Worm (Caenorhabditis elegans) whole organism, L2 larva: ENCODE data around the gene srbc-21.

Experiments
- C34F6.9 ChIP-seq: fragments of 150-350 bp; optimal IDR thresholded peaks from 2 replicates; lab custom pipeline; 2014; ENCODE audit warnings: missing biosample characterization, missing genetic modification characterization
- F13H6.1 ChIP-seq: sonication (generic microtip); optimal IDR thresholded peaks from 2 replicates; lab custom pipeline; 2016; ENCODE audit warnings: missing genetic modification characterization, missing compliant biosample characterization
- R02D3.7 ChIP-seq: fragments of 150-350 bp; optimal IDR thresholded peaks from 2 replicates; lab custom pipeline; 2014; ENCODE audit warnings: missing biosample characterization, missing genetic modification characterization
- Y55F3AM.14 ChIP-seq: fragments of 200-800 bp; sonication (Bioruptor generic); optimal IDR thresholded peaks from 2 replicates; lab custom pipeline; 2018; ENCODE audit warnings: mild to moderate bottlenecking, missing genetic modification characterization, missing compliant biosample characterization
- ZK546.5 ChIP-seq: sonication (generic microtip); optimal IDR thresholded peaks from 2 replicates; lab custom pipeline; 2017; ENCODE audit warnings: missing biosample characterization, missing genetic modification characterization
- alr-1 ChIP-seq: fragments of 150-350 bp; optimal IDR thresholded peaks from 2 replicates; lab custom pipeline; 2014; ENCODE audit warnings: missing biosample characterization, missing genetic modification characterization
- blmp-1 ChIP-seq: sonication (generic microtip); optimal IDR thresholded peaks from 2 replicates; lab custom pipeline; 2017; ENCODE audit warnings: missing genetic modification characterization, mild to moderate bottlenecking, missing compliant biosample characterization, antibody characterized with exemption, moderate library complexity; ENCODE audit not compliant: insufficient read depth
- ceh-16 ChIP-seq: fragments of 150-350 bp; optimal IDR thresholded peaks from 2 replicates; lab custom pipeline; 2014; ENCODE audit warnings: missing biosample characterization, missing genetic modification characterization
- crh-2 ChIP-seq: sonication (generic microtip); optimal IDR thresholded peaks from 2 replicates; lab custom pipeline; 2017; ENCODE audit warnings: missing biosample characterization, missing genetic modification characterization
- dmd-4 ChIP-seq: sonication (generic microtip); optimal IDR thresholded peaks from 2 replicates; lab custom pipeline; 2017; ENCODE audit warnings: missing biosample characterization, missing genetic modification characterization
- egl-27 ChIP-seq: sonication (generic microtip); optimal IDR thresholded peaks from 3 replicates; lab custom pipeline; 2017; ENCODE audit warnings: missing biosample characterization, missing genetic modification reagents, missing genetic modification characterization
- elt-1 ChIP-seq: fragments of 150-350 bp; optimal IDR thresholded peaks from 2 replicates; lab custom pipeline; 2014; ENCODE audit warnings: missing biosample characterization, missing genetic modification characterization
- elt-3 ChIP-seq: sonication (generic microtip); optimal IDR thresholded peaks from 2 replicates; lab custom pipeline; 2017; ENCODE audit warnings: missing biosample characterization, missing genetic modification characterization
- fos-1 ChIP-seq: fragments of 150-350 bp; optimal IDR thresholded peaks from 2 replicates; lab custom pipeline; 2014; ENCODE audit warnings: missing biosample characterization, missing genetic modification characterization
- gmeb-1 ChIP-seq: fragments of 150-350 bp; optimal IDR thresholded peaks from 2 replicates; lab custom pipeline; 2014; ENCODE audit warnings: missing biosample characterization, missing genetic modification characterization
- lin-39 ChIP-seq: fragments of 150-350 bp; optimal IDR thresholded peaks from 2 replicates; lab custom pipeline; 2014; ENCODE audit warnings: missing biosample characterization, missing genetic modification reagents, missing genetic modification characterization
- lsy-2 ChIP-seq, 2 experiments: fragments of 150-350 bp in 1 of 2; sonication (generic microtip) in 1 of 2; optimal IDR thresholded peaks; 2 replicates each; lab custom pipeline; 2014 to 2017; ENCODE audit warnings: missing biosample characterization in 2 of 2, missing genetic modification characterization in 2 of 2
- mab-5 ChIP-seq: fragments of 150-350 bp; optimal IDR thresholded peaks from 2 replicates; lab custom pipeline; 2014; ENCODE audit warnings: missing biosample characterization, missing genetic modification characterization
- mbf-1 ChIP-seq: sonication (generic microtip); optimal IDR thresholded peaks from 2 replicates; lab custom pipeline; 2017; ENCODE audit warnings: missing biosample characterization, missing genetic modification characterization
- nhr-10 ChIP-seq: sonication (generic microtip); optimal IDR thresholded peaks from 2 replicates; lab custom pipeline; 2017; ENCODE audit warnings: missing biosample characterization, missing genetic modification characterization
- nhr-11 ChIP-seq: fragments of 150-350 bp; optimal IDR thresholded peaks from 2 replicates; lab custom pipeline; 2014; ENCODE audit warnings: missing biosample characterization, missing genetic modification characterization
- nhr-12 ChIP-seq: fragments of 150-350 bp; optimal IDR thresholded peaks from 2 replicates; lab custom pipeline; 2014; ENCODE audit warnings: missing biosample characterization, missing genetic modification characterization
- nhr-129 ChIP-seq: fragments of 150-350 bp; optimal IDR thresholded peaks from 2 replicates; lab custom pipeline; 2014; ENCODE audit warnings: missing biosample characterization, missing genetic modification characterization
- nhr-21 ChIP-seq: fragments of 150-350 bp; optimal IDR thresholded peaks from 2 replicates; lab custom pipeline; 2014; ENCODE audit warnings: missing biosample characterization, missing genetic modification characterization
- nhr-237 ChIP-seq: fragments of 150-350 bp; optimal IDR thresholded peaks from 2 replicates; lab custom pipeline; 2014; ENCODE audit warnings: missing biosample characterization, missing genetic modification characterization
- nhr-25 ChIP-seq: fragments of 150-350 bp; sonication (generic microtip); optimal IDR thresholded peaks from 3 replicates; lab custom pipeline; 2014; ENCODE audit warnings: missing biosample characterization, missing genetic modification characterization
- nhr-6 ChIP-seq: fragments of 150-350 bp; optimal IDR thresholded peaks from 2 replicates; lab custom pipeline; 2014; ENCODE audit warnings: missing biosample characterization, missing genetic modification characterization
- nhr-77 ChIP-seq: fragments of 150-350 bp; optimal IDR thresholded peaks from 2 replicates; lab custom pipeline; 2014; ENCODE audit warnings: missing biosample characterization, missing genetic modification characterization
- peb-1 ChIP-seq: fragments of 150-350 bp; optimal IDR thresholded peaks from 2 replicates; lab custom pipeline; 2014; ENCODE audit warnings: missing biosample characterization, missing genetic modification characterization
- sma-3 ChIP-seq: sonication (generic microtip); optimal IDR thresholded peaks from 2 replicates; lab custom pipeline; 2016; ENCODE audit warnings: missing genetic modification reagents, missing genetic modification characterization, missing compliant biosample characterization
- sma-9 ChIP-seq, 2 experiments: fragments of 150-350 bp in 1 of 2; sonication (generic microtip) in 1 of 2; optimal IDR thresholded peaks; 2 replicates each; lab custom pipeline; 2014 to 2016; ENCODE audit warnings: missing genetic modification characterization in 2 of 2, mild to moderate bottlenecking in 1 of 2, missing biosample characterization in 1 of 2, missing compliant biosample characterization in 1 of 2, missing genetic modification reagents in 1 of 2, moderate library complexity in 1 of 2
- snpc-4 ChIP-seq: fragments of 150-350 bp; optimal IDR thresholded peaks from 2 replicates; lab custom pipeline; 2014; ENCODE audit warnings: missing biosample characterization, missing genetic modification characterization
- unc-62 ChIP-seq: fragments of 150-350 bp; optimal IDR thresholded peaks from 2 replicates; lab custom pipeline; 2014; ENCODE audit warnings: missing biosample characterization, missing genetic modification reagents, missing genetic modification characterization
- zag-1 ChIP-seq: fragments of 150-350 bp; optimal IDR thresholded peaks from 2 replicates; lab custom pipeline; 2014; ENCODE audit warnings: missing biosample characterization, missing genetic modification characterization
- ztf-1 ChIP-seq: fragments of 200-800 bp; sonication (Bioruptor generic); conservative IDR thresholded peaks from 2 replicates; pipeline ENCODE4 v1.3.6; 2022; ENCODE audit warnings: missing genetic modification characterization, missing compliant biosample characterization

Gene srbc-21

ce11 chrV:2118574-2118973 lies 36.8 kb upstream of the srbc-21 start, which contains the start of gene bgnt-1.2:
TSS of gene bgnt-1.2 (minus strand) at chrV:2118674.
- no peak for TF ChIP-seq lin-39 (tag; lab: Kevin White, UChicago)
- no peak for TF ChIP-seq alr-1 (tag; lab: Kevin White, UChicago)
- TF ChIP-seq dmd-4 (tag; lab: Kevin White, UChicago), result no peak
- TF ChIP-seq mbf-1 (tag; lab: Kevin White, UChicago), result no peak
- no peak for TF ChIP-seq ZK546.5 (tag; lab: Kevin White, UChicago)
- no peak for TF ChIP-seq ztf-1 (GFP tag; lab: Robert Waterston, UW)
- no peak for TF ChIP-seq nhr-6 (tag; lab: Kevin White, UChicago)
- TF ChIP-seq gmeb-1 (tag; lab: Kevin White, UChicago), result no peak
- TF ChIP-seq blmp-1 (tag; lab: Kevin White, UChicago), result no peak

- no peak for TF ChIP-seq nhr-77 (tag; lab: Kevin White, UChicago)
- no peak for TF ChIP-seq lsy-2 (tag; optimal IDR thresholded peaks at IDR 0.05; lab: Kevin White, UChicago)
- no peak for TF ChIP-seq nhr-25 (tag; lab: Kevin White, UChicago)
- no peak for TF ChIP-seq fos-1 (tag; lab: Kevin White, UChicago)
- TF ChIP-seq nhr-237 (tag; lab: Kevin White, UChicago), result no peak
- TF ChIP-seq egl-27 (tag; lab: Kevin White, UChicago), result no peak
- no peak for TF ChIP-seq nhr-6 (tag; lab: Kevin White, UChicago)
- TF ChIP-seq nhr-12 (tag; lab: Kevin White, UChicago), result no peak
- TF ChIP-seq nhr-21 (tag; lab: Kevin White, UChicago), result no peak
- no peak for TF ChIP-seq peb-1 (tag; lab: Kevin White, UChicago)
- TF ChIP-seq Y55F3AM.14 (GFP tag; lab: Kevin White, UChicago), result no peak
- TF ChIP-seq elt-1 (tag; lab: Kevin White, UChicago), result no peak
- TF ChIP-seq snpc-4 (tag; lab: Kevin White, UChicago), result no peak
- no peak for TF ChIP-seq F13H6.1 (tag; lab: Kevin White, UChicago)
- TF ChIP-seq gmeb-1 (tag; lab: Kevin White, UChicago), result no peak
- no peak for TF ChIP-seq C34F6.9 (tag; lab: Kevin White, UChicago)
- no peak for TF ChIP-seq mab-5 (tag; lab: Kevin White, UChicago)
- TF ChIP-seq sma-3 (GFP tag; lab: Kevin White, UChicago), result no peak
- TF ChIP-seq R02D3.7, result no peak
These were observed 35.8 kb upstream of the srbc-21 start, which contains the start of gene F22F7.11 for ce11 chrV:2119529-2119928. TSS of gene F22F7.11 (plus strand) at chrV:2119829.

ce11 chrV:2121910-2122362 lies 33.4 kb upstream of the srbc-21 start, which contains the start of gene F22F7.8:
TSS of gene F22F7.8 (minus strand) at chrV:2121960.
- TF ChIP-seq zag-1 (tag; lab: Kevin White, UChicago) (no peak), nhr-10 (tag; lab: Kevin White, UChicago) (no peak), R02D3.7 (no peak)

- TF ChIP-seq sma-9 (GFP tag; optimal IDR thresholded peaks at IDR 0.05; lab: Kevin White, UChicago) (peak; percentile 16), sma-9 (tag; optimal IDR thresholded peaks at IDR 0.05; lab: Kevin White, UChicago) (no peak), nhr-12 (tag; lab: Kevin White, UChicago) (no peak), crh-2 (tag; lab: Kevin White, UChicago) (peak; percentile 14)
These were observed 32.8 kb upstream of the srbc-21 start, which contains the start of gene F22F7.2 for ce11 chrV:2122517-2122916. TSS of gene F22F7.2 (plus strand) at chrV:2122782.

ce11 chrV:2123164-2123563 lies 32.2 kb upstream of the srbc-21 start:
- no peak for TF ChIP-seq mab-5 (tag; lab: Kevin White, UChicago)
- TF ChIP-seq fos-1 (tag; lab: Kevin White, UChicago), result peak; percentile 7

ce11 chrV:2126554-2126953 lies 28.8 kb upstream of the srbc-21 start:
- TF ChIP-seq sma-3 (GFP tag; lab: Kevin White, UChicago) (no peak), elt-3 (tag; lab: Kevin White, UChicago) (no peak), nhr-11 (no peak), unc-62 (no peak), lsy-2 (tag; optimal IDR thresholded peaks at IDR 0.05; lab: Kevin White, UChicago) (no peak), nhr-129 (peak; percentile 51), ceh-16 (tag; lab: Kevin White, UChicago) (no peak)
- TF ChIP-seq, all 48 proteins: peak for 1
